Worm (Caenorhabditis elegans) whole organism, L1 larva: Measurements from ENCODE around the gene srz-90.

Source experiments
- C34B4.2 ChIP-seq: sonication (generic microtip); optimal IDR thresholded peaks from 2 replicates; lab custom pipeline; 2017; ENCODE audit warnings: mild to moderate bottlenecking, missing genetic modification characterization, missing compliant biosample characterization
- blmp-1 ChIP-seq: fragments of 150-350 bp; optimal IDR thresholded peaks from 2 replicates; lab custom pipeline; 2014; ENCODE audit warnings: missing biosample characterization, missing genetic modification characterization
- elt-2 ChIP-seq: sonication (generic microtip); optimal IDR thresholded peaks from 2 replicates; lab custom pipeline; 2016; ENCODE audit warnings: missing genetic modification characterization, mild to moderate bottlenecking, inconsistent platforms, missing compliant biosample characterization, missing genetic modification reagents
- elt-3 ChIP-seq, 6 experiments: fragments of 150-350 bp in 1 of 6; sonication (generic microtip); optimal IDR thresholded peaks; 2 replicates each; lab custom pipeline; 2017 to 2018; ENCODE audit warnings: missing biosample characterization in 6 of 6, missing genetic modification characterization in 6 of 6, inconsistent platforms in 1 of 6
- fos-1 ChIP-seq: fragments of 150-350 bp; optimal IDR thresholded peaks from 2 replicates; lab custom pipeline; 2014; ENCODE audit warnings: missing biosample characterization, missing genetic modification characterization
- mef-2 ChIP-seq: fragments of 150-350 bp; optimal IDR thresholded peaks from 2 replicates; lab custom pipeline; 2014; ENCODE audit warnings: missing biosample characterization, missing genetic modification characterization
- mep-1 ChIP-seq: fragments of 150-350 bp; optimal IDR thresholded peaks from 2 replicates; lab custom pipeline; 2014; ENCODE audit warnings: missing biosample characterization, missing genetic modification characterization
- nhr-90 ChIP-seq: sonication (generic microtip); optimal IDR thresholded peaks from 2 replicates; lab custom pipeline; 2016; ENCODE audit warnings: mild to moderate bottlenecking, missing genetic modification characterization, missing compliant biosample characterization; ENCODE audit not compliant: poor library complexity
- pqm-1 ChIP-seq: sonication (generic microtip); optimal IDR thresholded peaks from 3 replicates; lab custom pipeline; 2017; ENCODE audit warnings: missing biosample characterization, missing genetic modification characterization
- snu-23 ChIP-seq: sonication (generic microtip); optimal IDR thresholded peaks from 2 replicates; lab custom pipeline; 2016; ENCODE audit warnings: missing genetic modification characterization, missing compliant biosample characterization
- xbp-1 ChIP-seq: sonication (generic microtip); optimal IDR thresholded peaks from 2 replicates; lab custom pipeline; 2016; ENCODE audit warnings: missing genetic modification characterization, missing compliant biosample characterization
- ztf-11 ChIP-seq, 2 experiments: sonication (generic microtip); optimal IDR thresholded peaks; 2 replicates each; lab custom pipeline; 2016 to 2017; ENCODE audit warnings: missing genetic modification characterization in 2 of 2, missing biosample characterization in 1 of 2, missing compliant biosample characterization in 1 of 2
- ztf-4 ChIP-seq: fragments of 150-350 bp; optimal IDR thresholded peaks from 2 replicates; lab custom pipeline; 2014; ENCODE audit warnings: missing biosample characterization, missing genetic modification characterization

- TF ChIP-seq elt-2 (tag; lab: Kevin White, UChicago): no peak
- TF ChIP-seq mep-1: no peak
- TF ChIP-seq fos-1 (tag; lab: Kevin White, UChicago): no peak
- TF ChIP-seq ztf-4 (tag; lab: Kevin White, UChicago): no peak
- TF ChIP-seq elt-3 (tag; optimal IDR thresholded peaks at IDR 0.05; lab: Kevin White, UChicago): no peak
- TF ChIP-seq nhr-90 (tag; lab: Kevin White, UChicago): no peak
- no peak for TF ChIP-seq C34B4.2
- no peak for TF ChIP-seq snu-23 (GFP tag; lab: Kevin White, UChicago)
- TF ChIP-seq pqm-1: no peak
- TF ChIP-seq blmp-1: no peak
- no peak for TF ChIP-seq ztf-11 (tag; optimal IDR thresholded peaks at IDR 0.05; lab: Kevin White, UChicago)
- no peak for TF ChIP-seq xbp-1 (tag; lab: Kevin White, UChicago)
- no peak for TF ChIP-seq mef-2 (tag; lab: Kevin White, UChicago)
Measured at ce11 chrV:17527729-17528128, at the start of gene srz-90.
